Worm (Caenorhabditis elegans) whole organism, young adult: ENCODE data around the gene Y17G7B.3.

Experiments used
- attf-3 ChIP-seq: fragments of 200-800 bp; sonication (Bioruptor generic); conservative IDR thresholded peaks from 2 replicates; pipeline ENCODE4 v1.3.6; 2022; ENCODE audit warnings: missing genetic modification reagents, missing genetic modification characterization, missing compliant biosample characterization
- ceh-40 ChIP-seq: fragments of 200-800 bp; sonication (Bioruptor generic); IDR thresholded peaks from 2 replicates; pipeline ENCODE4 v1.3.6; 2022; ENCODE audit warnings: missing genetic modification characterization, missing compliant biosample characterization
- hlh-12 ChIP-seq: sonication (generic microtip); optimal IDR thresholded peaks from 2 replicates; lab custom pipeline; 2016; ENCODE audit warnings: missing genetic modification characterization, missing compliant biosample characterization
- madf-8 ChIP-seq: fragments of 200-800 bp; sonication (Bioruptor generic); conservative IDR thresholded peaks from 2 replicates; pipeline ENCODE4 v1.3.6; 2022; ENCODE audit warnings: missing genetic modification reagents, missing genetic modification characterization, missing compliant biosample characterization
- pha-4 ChIP-seq: fragments of 150-350 bp; sonication (generic microtip); optimal IDR thresholded peaks from 2 replicates; lab custom pipeline; 2014; ENCODE audit warnings: missing biosample characterization, missing genetic modification reagents, missing genetic modification characterization
- xnd-1 ChIP-seq: sonication (generic microtip); optimal IDR thresholded peaks from 2 replicates; lab custom pipeline; 2016; ENCODE audit warnings: missing genotype, missing genetic modification reagents, missing genetic modification characterization, missing compliant biosample characterization

DNA sequence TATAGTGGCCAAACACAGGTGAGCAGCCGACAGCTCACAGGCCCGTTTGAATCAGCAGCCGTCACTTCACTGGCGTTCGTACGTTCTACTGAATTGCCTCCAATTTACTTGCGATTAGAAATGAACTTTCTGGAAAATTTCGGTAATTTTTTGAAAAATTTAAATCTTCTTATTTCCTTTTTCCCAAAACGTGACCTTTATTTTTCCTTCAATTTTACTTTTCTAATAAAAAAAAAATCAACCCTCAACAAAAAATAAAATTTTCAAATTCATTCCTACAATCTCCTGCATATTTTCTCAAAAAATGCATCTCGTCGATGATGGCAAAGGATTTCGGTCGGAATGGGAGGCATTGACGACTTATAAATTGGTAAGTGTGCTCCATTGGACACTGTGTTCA lies 40.4 kb upstream of the Y17G7B.3 start, which contains the start of gene W03C9.8:
- TF ChIP-seq hlh-12 (tag; lab: Kevin White, UChicago) = no peak
- no peak for TF ChIP-seq madf-8 (GFP tag; lab: Robert Waterston, UW)
- no peak for TF ChIP-seq xnd-1
- TF ChIP-seq attf-3 (GFP tag; lab: Robert Waterston, UW) = no peak
- no peak for TF ChIP-seq pha-4 (tag; lab: Kevin White, UChicago)
- TF ChIP-seq ceh-40 (GFP tag; lab: Robert Waterston, UW) = no peak
